Fruit fly (Drosophila melanogaster): ENCODE results near the gene CG43084.
A peak's percentile ranks its signal among the peaks of the same experiment; 100 is the strongest.

Gene CG43084

dm6 chr3L:15692794-15693532 is 42.3 kb downstream of the CG43084 start (continued):
- TF ChIP-seq Hey (tag; optimal IDR thresholded peaks at IDR 0.05) (no peak), trh (GFP tag; optimal IDR thresholded peaks at IDR 0.05) (peak; percentile 21), Ssrp (tag; optimal IDR thresholded peaks at IDR 0.05) (peak; percentile 69), run (tag; optimal IDR thresholded peaks at IDR 0.05) (peak; percentile 0), NC2β (GFP tag; optimal IDR thresholded peaks at IDR 0.05) (no peak), so (GFP tag; IDR thresholded peaks at IDR 0.05) (no peak), hkb (optimal IDR thresholded peaks at IDR 0.05) (no peak), hkb (GFP tag; IDR thresholded peaks at IDR 0.05) (no peak), CG13894 (tag; optimal IDR thresholded peaks at IDR 0.05) (no peak), CG7357 (GFP tag; IDR thresholded peaks at IDR 0.05) (no peak), NC2α (GFP tag; optimal IDR thresholded peaks at IDR 0.05) (no peak), CG3726 (GFP tag; IDR thresholded peaks at IDR 0.05) (no peak), nmo (GFP tag; optimal IDR thresholded peaks at IDR 0.05) (peak; percentile 77), Hsf (GFP tag; optimal IDR thresholded peaks at IDR 0.05) (no peak), HmgD (GFP tag; optimal IDR thresholded peaks at IDR 0.05) (no peak), CG10979 (tag; optimal IDR thresholded peaks at IDR 0.05) (peak; percentile 78), tup (GFP tag; optimal IDR thresholded peaks at IDR 0.05) (no peak), prd (optimal IDR thresholded peaks at IDR 0.05) (no peak), prd (GFP tag; IDR thresholded peaks at IDR 0.05) (no peak; the same call in 2 of the 3 replicates), Stat92E (GFP tag; optimal IDR thresholded peaks at IDR 0.05) (peak in 1 of 3 experiments; percentile 72), crol (GFP tag; IDR thresholded peaks at IDR 0.05) (no peak), CG32532 (GFP tag; IDR thresholded peaks at IDR 0.05) (no peak), D19A (tag; optimal IDR thresholded peaks at IDR 0.05) (peak; percentile 47), Six4 (GFP tag; optimal IDR thresholded peaks at IDR 0.05) (peak; percentile 3), ro (GFP tag; IDR thresholded peaks at IDR 0.05) (no peak), NFAT (GFP tag; IDR thresholded peaks at IDR 0.05) (no peak), CG15269 (tag; optimal IDR thresholded peaks at IDR 0.05) (peak; percentile 27), hb (GFP tag; IDR thresholded peaks at IDR 0.05; ENCODE audit: partially characterized antibody) (no peak), h (optimal IDR thresholded peaks at IDR 0.05) (no peak), CG14710 (tag; optimal IDR thresholded peaks at IDR 0.05) (peak; percentile 72), Drgx (GFP tag; IDR thresholded peaks at IDR 0.05) (no peak), D (optimal IDR thresholded peaks at IDR 0.05) (no peak), D (GFP tag; optimal IDR thresholded peaks at IDR 0.05) (peak; percentile 56), stwl (tag; optimal IDR thresholded peaks at IDR 0.05) (no peak), tin (GFP tag; optimal IDR thresholded peaks at IDR 0.05) (peak; percentile 19), Ptx1 (GFP tag; IDR thresholded peaks at IDR 0.05) (no peak), kni (GFP tag; optimal IDR thresholded peaks at IDR 0.05) (peak; percentile 60), CG7839 (tag; optimal IDR thresholded peaks at IDR 0.05) (peak; percentile 38), CG18262 (tag; optimal IDR thresholded peaks at IDR 0.05) (peak; percentile 81), wor (GFP tag; IDR thresholded peaks at IDR 0.05) (no peak), CG17361 (GFP tag; IDR thresholded peaks at IDR 0.05) (peak; percentile 82), yki (optimal IDR thresholded peaks at IDR 0.05) (no peak), org-1 (GFP tag; optimal IDR thresholded peaks at IDR 0.05) (no peak), Asciz (GFP tag; optimal IDR thresholded peaks at IDR 0.05) (peak; percentile 43), Sox102F (GFP tag; optimal IDR thresholded peaks at IDR 0.05) (peak; percentile 60), seq (GFP tag; IDR thresholded peaks at IDR 0.05) (no peak), CG13775 (GFP tag; optimal IDR thresholded peaks at IDR 0.05) (peak; percentile 34), Awh (GFP tag; IDR thresholded peaks at IDR 0.05) (no peak), Med (GFP tag) (peak; percentile 42), CG30403 (GFP tag; optimal IDR thresholded peaks at IDR 0.05) (peak; percentile 47), CG13424 (tag; optimal IDR thresholded peaks at IDR 0.05) (peak; percentile 39), onecut (GFP tag; IDR thresholded peaks at IDR 0.05) (no peak)

All from whole organism, embryonic.